Fruit fly (Drosophila melanogaster): ENCODE measurements around the gene mth.

DNA sequence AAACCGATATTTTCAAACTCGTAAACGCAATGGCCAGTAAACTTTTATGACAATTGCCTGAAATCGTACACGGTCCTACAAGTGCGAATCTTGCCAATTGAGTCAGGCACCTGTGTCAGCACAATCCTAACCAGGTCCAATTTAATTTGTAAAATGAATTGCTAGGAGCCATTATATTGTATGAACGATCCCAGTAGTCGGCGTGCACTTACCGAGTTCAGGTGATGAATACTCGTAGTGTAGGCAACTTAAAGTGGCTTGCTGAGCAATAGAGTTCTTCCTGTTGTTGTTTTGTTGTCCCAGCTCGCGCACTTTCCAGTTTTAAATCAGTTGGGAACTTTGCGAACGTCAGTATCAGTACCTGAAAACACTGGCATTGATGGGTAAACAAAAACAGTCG, 6.2 kb downstream of the mth start:
- TF ChIP-seq Dll (optimal IDR thresholded peaks at IDR 0.05) (no peak), usp (GFP tag; optimal IDR thresholded peaks at IDR 0.05) (no peak), pan (optimal IDR thresholded peaks at IDR 0.05) (no peak)

Data from whole organism.